Worm (Caenorhabditis elegans) whole organism, L4 larva: ENCODE results near the gene F59A6.4.
A peak's percentile ranks its signal among the peaks of the same experiment; 100 is the strongest.

Experiments
- F10B5.3 ChIP-seq: sonication (generic microtip); optimal IDR thresholded peaks from 2 replicates; lab custom pipeline; 2016; ENCODE audit warnings: mild to moderate bottlenecking, missing genetic modification characterization, missing compliant biosample characterization
- F26F4.8 ChIP-seq: fragments of 200-800 bp; sonication (Bioruptor generic); conservative IDR thresholded peaks from 2 replicates; pipeline ENCODE4 v1.3.6; 2022; ENCODE audit warnings: missing genetic modification characterization, missing compliant biosample characterization
- F49E8.2 ChIP-seq: sonication (generic microtip); optimal IDR thresholded peaks from 2 replicates; lab custom pipeline; 2016; ENCODE audit warnings: missing compliant biosample characterization, mild to moderate bottlenecking, missing genetic modification characterization, borderline replicate concordance
- T20F7.1 ChIP-seq: fragments of 200-800 bp; sonication (Bioruptor generic); optimal IDR thresholded peaks from 2 replicates; lab custom pipeline; 2018; ENCODE audit warnings: mild to moderate bottlenecking, missing genetic modification characterization, missing compliant biosample characterization
- Y5F2A.4 ChIP-seq: fragments of 200-800 bp; sonication (Bioruptor generic); optimal IDR thresholded peaks from 2 replicates; lab custom pipeline; 2018; ENCODE audit warnings: mild to moderate bottlenecking, missing genetic modification characterization, missing compliant biosample characterization
- ZK546.5 ChIP-seq, 2 experiments: sonication (generic microtip); optimal IDR thresholded peaks; 2 replicates each; lab custom pipeline; 2017; ENCODE audit warnings: missing biosample characterization in 2 of 2, missing genetic modification characterization in 2 of 2
- aha-1 ChIP-seq: fragments of 150-350 bp; peaks from one replicate; lab custom pipeline; 2014; ENCODE audit warnings: missing biosample characterization, missing genetic modification characterization
- aly-2 ChIP-seq: sonication (generic microtip); optimal IDR thresholded peaks from 2 replicates; lab custom pipeline; 2018; ENCODE audit warnings: missing biosample characterization, missing genetic modification characterization
- arid-1 ChIP-seq: fragments of 200-800 bp; sonication (Bioruptor generic); conservative IDR thresholded peaks from 2 replicates; pipeline ENCODE4 v1.3.6; 2022; ENCODE audit warnings: missing genetic modification reagents, missing genetic modification characterization, missing compliant biosample characterization
- ceh-82 ChIP-seq: sonication (generic microtip); optimal IDR thresholded peaks from 2 replicates; lab custom pipeline; 2017; ENCODE audit warnings: missing biosample characterization, missing genetic modification characterization
- ctbp-1 ChIP-seq: fragments of 200-800 bp; sonication (Bioruptor generic); IDR thresholded peaks from 2 replicates; pipeline ENCODE4 v1.3.6; 2022; ENCODE audit warnings: missing genetic modification reagents, missing genetic modification characterization, missing compliant biosample characterization
- daf-16 ChIP-seq, 3 experiments: sonication (generic microtip); optimal IDR thresholded peaks; 2 replicates each; lab custom pipeline; 2016 to 2017; ENCODE audit warnings: missing genetic modification characterization in 3 of 3, missing genetic modification reagents in 3 of 3, mild to moderate bottlenecking in 2 of 3, missing compliant biosample characterization in 2 of 3, missing biosample characterization in 1 of 3, moderate library complexity in 1 of 3
- daf-19 ChIP-seq: fragments of 200-800 bp; sonication (Bioruptor generic); conservative IDR thresholded peaks from 2 replicates; pipeline ENCODE4 v1.3.6; 2022; ENCODE audit warnings: missing genetic modification characterization, missing compliant biosample characterization
- dmd-6 ChIP-seq: fragments of 200-800 bp; sonication (Bioruptor generic); IDR thresholded peaks from 2 replicates; pipeline ENCODE4 v1.3.6; 2022; ENCODE audit warnings: missing genetic modification reagents, missing genetic modification characterization, missing compliant biosample characterization
- dmd-8 ChIP-seq: fragments of 200-800 bp; sonication (Bioruptor generic); IDR thresholded peaks from 2 replicates; pipeline ENCODE4 v1.3.6; 2022; ENCODE audit warnings: missing genetic modification characterization, missing compliant biosample characterization
- dpl-1 ChIP-seq: fragments of 150-350 bp; optimal IDR thresholded peaks from 2 replicates; lab custom pipeline; 2014; ENCODE audit warnings: missing biosample characterization, missing genetic modification reagents, missing genetic modification characterization
- dve-1 ChIP-seq: sonication (generic microtip); optimal IDR thresholded peaks from 2 replicates; lab custom pipeline; 2017; ENCODE audit warnings: antibody characterized with exemption, mild to moderate bottlenecking, missing genetic modification characterization, missing compliant biosample characterization; ENCODE audit not compliant: insufficient read depth
- egl-27 ChIP-seq: sonication (generic microtip); optimal IDR thresholded peaks from 3 replicates; lab custom pipeline; 2017; ENCODE audit warnings: missing biosample characterization, missing genetic modification reagents, missing genetic modification characterization
- egl-43 ChIP-seq: fragments of 200-800 bp; sonication (Bioruptor generic); IDR thresholded peaks from 2 replicates; pipeline ENCODE4 v1.3.6; 2022; ENCODE audit warnings: missing genetic modification reagents, missing genetic modification characterization, missing compliant biosample characterization
- fkh-10 ChIP-seq: fragments of 150-350 bp; optimal IDR thresholded peaks from 2 replicates; lab custom pipeline; 2014; ENCODE audit warnings: missing biosample characterization, missing genetic modification reagents, missing genetic modification characterization
- gei-8 ChIP-seq: fragments of 200-800 bp; sonication (Bioruptor generic); optimal IDR thresholded peaks from 2 replicates; lab custom pipeline; 2018; ENCODE audit warnings: mild to moderate bottlenecking, missing genetic modification characterization, missing compliant biosample characterization
- hlh-11 ChIP-seq: fragments of 200-800 bp; sonication (Bioruptor generic); optimal IDR thresholded peaks from 2 replicates; lab custom pipeline; 2018; ENCODE audit warnings: mild to moderate bottlenecking, missing genetic modification characterization, missing compliant biosample characterization
- hlh-30 ChIP-seq: sonication (generic microtip); optimal IDR thresholded peaks from 2 replicates; lab custom pipeline; 2017; ENCODE audit warnings: antibody characterized with exemption, mild to moderate bottlenecking, missing genetic modification characterization, missing compliant biosample characterization; ENCODE audit not compliant: insufficient read depth
- hmg-1.1 ChIP-seq: fragments of 200-800 bp; sonication (Bioruptor generic); IDR thresholded peaks from 2 replicates; pipeline ENCODE4 v1.3.6; 2022; ENCODE audit warnings: missing genetic modification reagents, missing genetic modification characterization, missing compliant biosample characterization
- jun-1 ChIP-seq: fragments of 150-350 bp; optimal IDR thresholded peaks from 2 replicates; lab custom pipeline; 2014; ENCODE audit warnings: missing biosample characterization, missing genetic modification reagents, missing genetic modification characterization
- lim-7 ChIP-seq: fragments of 200-800 bp; sonication (Bioruptor generic); IDR thresholded peaks from 2 replicates; pipeline ENCODE4 v1.3.6; 2022; ENCODE audit warnings: missing genetic modification characterization, missing compliant biosample characterization
- lin-1 ChIP-seq: fragments of 200-800 bp; sonication (Bioruptor generic); IDR thresholded peaks from 2 replicates; pipeline ENCODE4 v1.3.6; 2022; ENCODE audit warnings: missing genetic modification reagents, missing genetic modification characterization, missing compliant biosample characterization
- lin-38 ChIP-seq: fragments of 200-800 bp; sonication (Bioruptor generic); IDR thresholded peaks from 2 replicates; pipeline ENCODE4 v1.3.6; 2022; ENCODE audit warnings: missing genetic modification reagents, missing genetic modification characterization, missing compliant biosample characterization
- lin-39 ChIP-seq: fragments of 150-350 bp; optimal IDR thresholded peaks from 2 replicates; lab custom pipeline; 2014; ENCODE audit warnings: missing biosample characterization, missing genetic modification reagents, missing genetic modification characterization
- lir-3 ChIP-seq: sonication (generic microtip); optimal IDR thresholded peaks from 2 replicates; lab custom pipeline; 2016; ENCODE audit warnings: mild to moderate bottlenecking, missing genetic modification characterization, missing compliant biosample characterization
- lsy-2 ChIP-seq, 2 experiments: fragments of 150-350 bp in 1 of 2; sonication (generic microtip) in 1 of 2; optimal IDR thresholded peaks; 2 replicates each; lab custom pipeline; 2014 to 2017; ENCODE audit warnings: missing biosample characterization in 2 of 2, missing genetic modification characterization in 2 of 2
- mdl-1 ChIP-seq, 2 experiments: fragments of 150-350 bp in 1 of 2; sonication (generic microtip) in 1 of 2; optimal IDR thresholded peaks; 2 replicates each; lab custom pipeline; 2014 to 2017; ENCODE audit warnings: missing biosample characterization in 2 of 2, missing genetic modification characterization in 2 of 2
- mdt-29 ChIP-seq: fragments of 200-800 bp; sonication (Bioruptor generic); IDR thresholded peaks from 2 replicates; pipeline ENCODE4 v1.3.6; 2022; ENCODE audit warnings: missing genetic modification reagents, missing genetic modification characterization, missing compliant biosample characterization
- mxl-3 ChIP-seq: fragments of 200-800 bp; sonication (Bioruptor generic); optimal IDR thresholded peaks from 2 replicates; lab custom pipeline; 2018; ENCODE audit warnings: mild to moderate bottlenecking, missing genetic modification characterization, missing compliant biosample characterization
- nhr-111 ChIP-seq: fragments of 200-800 bp; sonication (Bioruptor generic); optimal IDR thresholded peaks from 2 replicates; lab custom pipeline; 2018; ENCODE audit warnings: mild to moderate bottlenecking, missing genetic modification characterization, missing compliant biosample characterization
- nhr-25 ChIP-seq: sonication (generic microtip); optimal IDR thresholded peaks from 2 replicates; lab custom pipeline; 2017; ENCODE audit warnings: missing genetic modification characterization, mild to moderate bottlenecking, missing compliant biosample characterization, antibody characterized with exemption, moderate library complexity, borderline replicate concordance; ENCODE audit not compliant: insufficient read depth
- nhr-41 ChIP-seq: fragments of 200-800 bp; sonication (Bioruptor generic); IDR thresholded peaks from 2 replicates; pipeline ENCODE4 v1.3.6; 2022; ENCODE audit warnings: missing genetic modification reagents, missing genetic modification characterization, missing compliant biosample characterization
- nhr-6 ChIP-seq: fragments of 150-350 bp; optimal IDR thresholded peaks from 2 replicates; lab custom pipeline; 2014; ENCODE audit warnings: missing biosample characterization, missing genetic modification characterization
- sdz-12 ChIP-seq: fragments of 200-800 bp; sonication (Bioruptor generic); optimal IDR thresholded peaks from 2 replicates; lab custom pipeline; 2018; ENCODE audit warnings: mild to moderate bottlenecking, missing genetic modification characterization, missing compliant biosample characterization
- set-16 ChIP-seq: fragments of 200-800 bp; sonication (Bioruptor generic); IDR thresholded peaks from 2 replicates; pipeline ENCODE4 v1.3.6; 2022; ENCODE audit warnings: missing genetic modification reagents, missing genetic modification characterization, missing compliant biosample characterization
- skn-1 ChIP-seq: fragments of 150-350 bp; optimal IDR thresholded peaks from 2 replicates; lab custom pipeline; 2014; ENCODE audit warnings: missing biosample characterization, missing genetic modification characterization
- tra-1 ChIP-seq: fragments of 200-800 bp; sonication (Bioruptor generic); IDR thresholded peaks from 2 replicates; pipeline ENCODE4 v1.3.6; 2022; ENCODE audit warnings: missing genetic modification reagents, missing genetic modification characterization, missing compliant biosample characterization
- unc-62 ChIP-seq, 3 experiments: fragments of 150-350 bp in 1 of 3; sonication (generic microtip); optimal IDR thresholded peaks in 2 of 3; peaks in 1 of 3; 1 replicate in 1 of 3; 2 replicates in 2 of 3; lab custom pipeline; 2014 to 2017; ENCODE audit warnings: missing biosample characterization in 3 of 3, missing genetic modification characterization in 3 of 3, missing genetic modification reagents in 3 of 3, missing genotype in 1 of 3
- vab-7 ChIP-seq: fragments of 200-800 bp; sonication (Bioruptor generic); IDR thresholded peaks from 2 replicates; pipeline ENCODE4 v1.3.6; 2022; ENCODE audit warnings: missing genetic modification reagents, missing genetic modification characterization, missing compliant biosample characterization
- zip-2 ChIP-seq: fragments of 150-350 bp; optimal IDR thresholded peaks from 2 replicates; lab custom pipeline; 2014; ENCODE audit warnings: missing biosample characterization, missing genetic modification characterization
- ztf-11 ChIP-seq: fragments of 150-350 bp; optimal IDR thresholded peaks from 2 replicates; lab custom pipeline; 2014; ENCODE audit warnings: missing biosample characterization, missing genetic modification characterization

F59A6.4 gene

DNA sequence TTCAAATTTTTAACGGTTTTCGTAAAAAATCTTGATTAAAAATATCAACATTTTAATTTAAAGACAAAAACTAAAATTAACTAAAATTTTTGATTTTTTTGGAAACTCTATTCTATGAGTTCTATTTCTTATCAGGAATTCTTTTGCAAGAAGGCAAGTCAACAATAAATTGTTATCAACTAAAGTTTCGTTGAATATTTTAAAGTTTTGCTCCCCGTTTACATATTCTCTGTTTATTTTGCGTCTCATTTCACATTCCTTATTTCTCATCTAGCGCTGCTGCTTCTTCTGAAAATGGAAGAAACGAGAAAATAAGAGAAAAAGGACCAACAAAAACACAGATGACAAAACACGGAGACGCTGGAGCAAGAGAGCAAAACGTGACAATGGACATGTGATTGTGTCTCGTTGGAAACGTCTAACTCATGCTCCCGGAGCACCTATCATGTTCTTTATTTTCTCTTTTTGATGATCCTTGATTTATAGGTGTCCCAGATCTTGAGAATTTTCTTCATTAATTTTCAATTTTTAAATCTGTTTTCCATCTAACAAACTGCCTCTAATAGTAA lies 15.7 kb downstream of the F59A6.4 start:
- TF ChIP-seq ZK546.5 (tag; optimal IDR thresholded peaks at IDR 0.05; lab: Kevin White, UChicago) (no peak), aha-1 (tag; lab: Kevin White, UChicago) (peak; percentile 14), nhr-41 (GFP tag; lab: Robert Waterston, UW) (no peak), ctbp-1 (no peak), dpl-1 (no peak), mxl-3 (GFP tag; lab: Kevin White, UChicago) (no peak), Y5F2A.4 (GFP tag; lab: Kevin White, UChicago) (no peak), mdt-29 (GFP tag; lab: Robert Waterston, UW) (no peak), fkh-10 (GFP tag; lab: Kevin White, UChicago) (no peak), lin-38 (GFP tag; lab: Robert Waterston, UW) (no peak), F26F4.8 (GFP tag; lab: Robert Waterston, UW) (no peak), mdl-1 (tag; optimal IDR thresholded peaks at IDR 0.05; lab: Kevin White, UChicago) (peak in 1 of 2 experiments; percentile 49), lin-1 (GFP tag; lab: Robert Waterston, UW) (no peak), daf-19 (no peak), T20F7.1 (GFP tag; lab: Kevin White, UChicago) (no peak), unc-62 (GFP tag; optimal IDR thresholded peaks at IDR 0.05 in 1 of 2; lab: Kevin White, UChicago) (no peak), unc-62 (tag; optimal IDR thresholded peaks at IDR 0.05; lab: Kevin White, UChicago) (no peak), F49E8.2 (no peak), ceh-82 (tag; lab: Kevin White, UChicago) (no peak), hlh-30 (tag; lab: Kevin White, UChicago) (peak; percentile 81), zip-2 (no peak), egl-27 (tag; lab: Kevin White, UChicago) (no peak), dmd-6 (no peak; the same call in 1 of the 2 replicates), hlh-11 (peak; percentile 36), set-16 (GFP tag; lab: Robert Waterston, UW) (no peak), gei-8 (GFP tag; lab: Kevin White, UChicago) (no peak), daf-16 (GFP tag; optimal IDR thresholded peaks at IDR 0.05; lab: Kevin White, UChicago) (no peak), daf-16 (tag; optimal IDR thresholded peaks at IDR 0.05; lab: Kevin White, UChicago) (peak; percentile 61), egl-43 (GFP tag; lab: Robert Waterston, UW) (no peak), aly-2 (tag; lab: Kevin White, UChicago) (no peak), lim-7 (GFP tag; lab: Robert Waterston, UW) (no peak), nhr-111 (GFP tag; lab: Kevin White, UChicago) (no peak), jun-1 (tag; lab: Kevin White, UChicago) (no peak), dmd-8 (GFP tag; lab: Robert Waterston, UW) (no peak), hmg-1.1 (GFP tag; lab: Robert Waterston, UW) (0 out of 2 replicates have a peak, but pooled peaks have one; percentile 8), F10B5.3 (no peak), sdz-12 (no peak), dve-1 (tag; lab: Kevin White, UChicago) (peak; percentile 8), skn-1 (tag; lab: Kevin White, UChicago) (no peak), nhr-6 (tag; lab: Kevin White, UChicago) (no peak), arid-1 (no peak)

DNA sequence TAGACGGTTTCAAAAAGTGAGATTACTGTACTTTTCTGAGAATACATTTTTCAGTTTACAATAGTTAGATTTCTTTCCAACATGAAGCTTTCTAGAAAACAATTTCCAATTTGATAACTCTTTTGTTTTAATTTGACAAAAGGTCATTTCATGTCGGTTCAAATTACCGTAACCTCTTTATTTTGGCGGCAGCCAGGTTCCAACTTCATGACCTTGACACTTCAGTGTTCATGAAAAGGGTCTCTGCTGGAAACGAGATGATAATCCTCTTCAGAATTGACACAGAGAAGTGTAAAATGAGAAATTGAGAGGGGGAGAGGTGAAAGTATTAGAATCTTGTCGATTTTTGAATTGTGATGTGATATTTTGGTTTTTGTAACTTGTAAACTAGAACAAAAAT lies 16.6 kb downstream of the F59A6.4 start:
- TF ChIP-seq lir-3 (tag; lab: Kevin White, UChicago), result no peak
- no peak for TF ChIP-seq ztf-11 (tag; lab: Kevin White, UChicago)
- no peak for TF ChIP-seq lin-1 (GFP tag; lab: Robert Waterston, UW)
- TF ChIP-seq lin-39 (tag; lab: Kevin White, UChicago), result no peak
- no peak for TF ChIP-seq tra-1 (GFP tag; lab: Robert Waterston, UW)
- peak; percentile 41 for TF ChIP-seq nhr-25 (tag; lab: Kevin White, UChicago)
- TF ChIP-seq vab-7 (GFP tag; lab: Robert Waterston, UW), result no peak
- TF ChIP-seq lsy-2 (tag; optimal IDR thresholded peaks at IDR 0.05; lab: Kevin White, UChicago), result peak in 1 of 2 experiments; percentile 9
